2 fruit fly cellular contexts compared by ENCODE assay signal in the genomic region with DNA sequence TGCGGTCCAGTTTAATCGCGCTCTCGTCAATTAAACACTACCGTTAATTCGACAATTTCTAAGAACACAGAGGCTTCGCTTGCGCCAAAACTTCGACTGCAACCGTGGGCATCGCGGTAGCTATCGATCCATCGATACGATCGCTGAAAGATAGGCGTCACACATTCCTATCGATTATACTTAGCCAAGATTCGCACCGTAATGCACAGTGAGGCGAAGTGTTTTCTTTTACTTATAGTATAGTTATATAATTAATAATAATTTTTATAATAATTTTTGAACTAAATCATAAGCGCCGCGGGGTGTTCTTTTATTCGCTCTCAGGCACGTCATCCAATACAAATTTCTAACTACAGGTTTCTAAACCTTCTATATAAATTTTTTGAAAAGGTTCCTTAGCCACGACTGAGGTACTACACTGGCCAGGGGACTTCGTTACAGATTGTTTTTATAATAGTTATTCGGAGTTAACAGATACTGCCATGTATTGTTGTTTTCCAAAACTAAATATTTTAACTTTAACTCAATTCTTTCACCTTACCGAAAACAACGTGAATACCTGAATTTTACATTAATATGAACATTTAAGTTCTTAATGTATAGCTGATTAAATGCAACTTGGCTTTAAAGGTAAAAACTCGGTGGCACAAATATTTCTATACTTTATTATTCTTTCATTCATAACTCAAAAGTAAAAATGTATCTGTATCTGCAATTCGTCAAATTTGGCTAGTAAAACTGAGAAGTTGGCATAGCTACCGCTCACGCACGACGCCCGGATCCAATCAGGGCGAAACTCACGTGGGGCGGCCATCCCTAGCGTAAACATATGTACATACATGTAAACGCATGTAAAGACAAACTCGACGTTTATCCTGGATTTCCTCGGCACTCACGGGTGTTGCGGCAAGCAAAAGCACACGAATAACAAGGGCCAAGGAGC.
TF ChIP-seq lines count a peak whose summit lies in the region.

A gene (minus strand): TSS at position 102 of the 943 bp plus-strand sequence.
A gene (plus strand): TSS at position 494 of the 943 bp plus-strand sequence.

TF ChIP-seq in whole organism, embryonic, 481 proteins besides CTCF, POLR2A, EP300 and RAD21 (continued from another document and continues in another):
- no peak for TF ChIP-seq gcm2 (GFP tag; optimal IDR thresholded peaks at IDR 0.05; lab: Kevin White, UChicago)
- peak; percentile 72 for TF ChIP-seq Xrp1 (GFP tag; IDR thresholded peaks at IDR 0.05; lab: Robert Waterston, UW)
- no peak for TF ChIP-seq insv (GFP tag; optimal IDR thresholded peaks at IDR 0.05; lab: Kevin White, UChicago)
- peak; percentile 49; the same call in 1 of the 2 replicates for TF ChIP-seq Taf1 (GFP tag; IDR thresholded peaks at IDR 0.05; lab: Robert Waterston, UW)
- no peak for TF ChIP-seq CHES-1-like (GFP tag; optimal IDR thresholded peaks at IDR 0.05; lab: Kevin White, UChicago)
- no peak for TF ChIP-seq so (GFP tag; IDR thresholded peaks at IDR 0.05; lab: Robert Waterston, UW)
- peak; percentile 38; the same call in 1 of the 2 replicates for TF ChIP-seq CG10959 (GFP tag; IDR thresholded peaks at IDR 0.05; lab: Robert Waterston, UW)
- no peak for TF ChIP-seq Kr (GFP tag; optimal IDR thresholded peaks at IDR 0.05; lab: Kevin White, UChicago)
- peak; percentile 94 for TF ChIP-seq vnd (GFP tag; IDR thresholded peaks at IDR 0.05; lab: Robert Waterston, UW; ENCODE audit: partially characterized antibody)
- TF ChIP-seq tup (GFP tag; optimal IDR thresholded peaks at IDR 0.05; lab: Kevin White, UChicago): peak; percentile 14
- peak in 1 of 2 experiments; percentile 26 for TF ChIP-seq chif (GFP tag; optimal IDR thresholded peaks at IDR 0.05; lab: Kevin White, UChicago)
- peak; percentile 88 for TF ChIP-seq Sry-δ (GFP tag; optimal IDR thresholded peaks at IDR 0.05; lab: Kevin White, UChicago)
- TF ChIP-seq bsh (GFP tag; optimal IDR thresholded peaks at IDR 0.05; lab: Kevin White, UChicago): peak in 1 of 2 experiments; percentile 51
- TF ChIP-seq D (optimal IDR thresholded peaks at IDR 0.05; lab: Kevin White, UChicago): no peak
- TF ChIP-seq D (GFP tag; optimal IDR thresholded peaks at IDR 0.05; lab: Kevin White, UChicago): no peak
- TF ChIP-seq Dfd (GFP tag; optimal IDR thresholded peaks at IDR 0.05; lab: Kevin White, UChicago): no peak
- TF ChIP-seq CG4730 (GFP tag; IDR thresholded peaks at IDR 0.05; lab: Robert Waterston, UW): 0 out of 2 replicates have a peak, but pooled peaks have one; percentile 23
- no peak for TF ChIP-seq Trl (optimal IDR thresholded peaks at IDR 0.05; lab: Kevin White, UChicago)
- no peak for TF ChIP-seq Trl (GFP tag; optimal IDR thresholded peaks at IDR 0.05; lab: Kevin White, UChicago)
- peak; percentile 89 for TF ChIP-seq CG14860 (GFP tag; IDR thresholded peaks at IDR 0.05; lab: Robert Waterston, UW; ENCODE audit: partially characterized antibody)
- TF ChIP-seq cwo (GFP tag; optimal IDR thresholded peaks at IDR 0.05; lab: Kevin White, UChicago): no peak
- TF ChIP-seq CG8290 (GFP tag; optimal IDR thresholded peaks at IDR 0.05; lab: Kevin White, UChicago): no peak
- TF ChIP-seq CG8290 (tag; optimal IDR thresholded peaks at IDR 0.05; lab: Kevin White, UChicago): no peak
- no peak for TF ChIP-seq CG6254 (GFP tag; optimal IDR thresholded peaks at IDR 0.05; lab: Kevin White, UChicago)
- 0 out of 3 replicates have a peak, but pooled peaks have one; percentile 48 for TF ChIP-seq CG2889 (GFP tag; IDR thresholded peaks at IDR 0.05; lab: Robert Waterston, UW)
- TF ChIP-seq chm (GFP tag; IDR thresholded peaks at IDR 0.05; lab: Robert Waterston, UW): no peak
- TF ChIP-seq CG6683 (GFP tag; optimal IDR thresholded peaks at IDR 0.05; lab: Kevin White, UChicago): no peak
- TF ChIP-seq CG7786 (GFP tag; optimal IDR thresholded peaks at IDR 0.05; lab: Kevin White, UChicago): no peak
- TF ChIP-seq usp (GFP tag; optimal IDR thresholded peaks at IDR 0.05; lab: Kevin White, UChicago): no peak
- no peak for TF ChIP-seq CG31388 (GFP tag; optimal IDR thresholded peaks at IDR 0.05; lab: Kevin White, UChicago)
- no peak for TF ChIP-seq CG5180 (GFP tag; optimal IDR thresholded peaks at IDR 0.05; lab: Kevin White, UChicago)
- TF ChIP-seq eve (GFP tag; optimal IDR thresholded peaks at IDR 0.05; lab: Kevin White, UChicago): no peak
- peak; percentile 77 for TF ChIP-seq CG32772 (GFP tag; IDR thresholded peaks at IDR 0.05; lab: Robert Waterston, UW)
- no peak for TF ChIP-seq dan (GFP tag; IDR thresholded peaks at IDR 0.05; lab: Robert Waterston, UW)
- no peak for TF ChIP-seq CG6854 (GFP tag; optimal IDR thresholded peaks at IDR 0.05; lab: Kevin White, UChicago)
- TF ChIP-seq NC2β (GFP tag; optimal IDR thresholded peaks at IDR 0.05; lab: Kevin White, UChicago): no peak
- peak; percentile 95 for TF ChIP-seq mld (GFP tag; IDR thresholded peaks at IDR 0.05; lab: Robert Waterston, UW; ENCODE audit: partially characterized antibody)
- peak; percentile 93 for TF ChIP-seq knrl (GFP tag; IDR thresholded peaks at IDR 0.05; lab: Robert Waterston, UW; ENCODE audit: partially characterized antibody)
- peak; percentile 77 for TF ChIP-seq pzg (GFP tag; optimal IDR thresholded peaks at IDR 0.05; lab: Kevin White, UChicago)
- no peak for TF ChIP-seq NC2α (GFP tag; optimal IDR thresholded peaks at IDR 0.05; lab: Kevin White, UChicago)
- no peak for TF ChIP-seq CG18011 (GFP tag; optimal IDR thresholded peaks at IDR 0.05; lab: Kevin White, UChicago)
- TF ChIP-seq CG32767 (GFP tag; IDR thresholded peaks at IDR 0.05; lab: Robert Waterston, UW): no peak
- peak; percentile 74 for TF ChIP-seq ase (GFP tag; IDR thresholded peaks at IDR 0.05; lab: Robert Waterston, UW)
- no peak for TF ChIP-seq exex (tag; optimal IDR thresholded peaks at IDR 0.05; lab: Kevin White, UChicago)
- TF ChIP-seq Antp (GFP tag; optimal IDR thresholded peaks at IDR 0.05; lab: Kevin White, UChicago): peak; percentile 24
- TF ChIP-seq C15 (GFP tag; IDR thresholded peaks at IDR 0.05; lab: Robert Waterston, UW): 0 out of 3 replicates have a peak, but pooled peaks have one; percentile 31
- TF ChIP-seq HLH4C (GFP tag; IDR thresholded peaks at IDR 0.05; lab: Robert Waterston, UW; ENCODE audit: partially characterized antibody): peak; percentile 90
- TF ChIP-seq sqz (GFP tag; optimal IDR thresholded peaks at IDR 0.05; lab: Kevin White, UChicago): no peak
- TF ChIP-seq CG10274 (GFP tag; optimal IDR thresholded peaks at IDR 0.05; lab: Kevin White, UChicago): no peak
- TF ChIP-seq h (optimal IDR thresholded peaks at IDR 0.05; lab: Kevin White, UChicago): no peak
- no peak for TF ChIP-seq CG4854 (GFP tag; optimal IDR thresholded peaks at IDR 0.05; lab: Kevin White, UChicago)
- peak; percentile 27; the same call in 1 of the 2 replicates for TF ChIP-seq wor (GFP tag; IDR thresholded peaks at IDR 0.05; lab: Robert Waterston, UW)
- peak; percentile 45; the same call in 2 of the 3 replicates for TF ChIP-seq B-H1 (GFP tag; IDR thresholded peaks at IDR 0.05; lab: Robert Waterston, UW)
- TF ChIP-seq nerfin-2 (GFP tag; IDR thresholded peaks at IDR 0.05; lab: Robert Waterston, UW; ENCODE audit: partially characterized antibody): peak; percentile 90
- TF ChIP-seq CG2116 (GFP tag; optimal IDR thresholded peaks at IDR 0.05; lab: Kevin White, UChicago): peak; percentile 98
- no peak for TF ChIP-seq Elba2 (GFP tag; optimal IDR thresholded peaks at IDR 0.05; lab: Kevin White, UChicago)
- TF ChIP-seq CG7928 (GFP tag; optimal IDR thresholded peaks at IDR 0.05; lab: Kevin White, UChicago): peak; percentile 1
- no peak for TF ChIP-seq CG8359 (GFP tag; optimal IDR thresholded peaks at IDR 0.05; lab: Kevin White, UChicago; ENCODE audit: borderline replicate concordance)

TF ChIP-seq in whole organism, prepupa, 60 proteins besides CTCF, POLR2A, EP300 and RAD21 (continued from another document):
- TF ChIP-seq CG6276 (GFP tag; optimal IDR thresholded peaks at IDR 0.05; lab: Kevin White, UChicago): no peak
- TF ChIP-seq dac (GFP tag; optimal IDR thresholded peaks at IDR 0.05; lab: Kevin White, UChicago): no peak
- TF ChIP-seq CG11762 (GFP tag; optimal IDR thresholded peaks at IDR 0.05; lab: Kevin White, UChicago; ENCODE audit: insufficient read depth): no peak
- no peak for TF ChIP-seq CG15336 (GFP tag; IDR thresholded peaks at IDR 0.05; lab: Robert Waterston, UW)
- no peak for TF ChIP-seq ss (GFP tag; optimal IDR thresholded peaks at IDR 0.05; lab: Kevin White, UChicago)
- TF ChIP-seq CG8632 (GFP tag; optimal IDR thresholded peaks at IDR 0.05; lab: Kevin White, UChicago): no peak
- peak; percentile 41 for TF ChIP-seq CG34406 (GFP tag; optimal IDR thresholded peaks at IDR 0.05; lab: Kevin White, UChicago)
- TF ChIP-seq esn (GFP tag; optimal IDR thresholded peaks at IDR 0.05; lab: Kevin White, UChicago): peak; percentile 48
- peak; percentile 67 for TF ChIP-seq CG10631 (GFP tag; optimal IDR thresholded peaks at IDR 0.05; lab: Kevin White, UChicago)
- TF ChIP-seq Sox14 (GFP tag; optimal IDR thresholded peaks at IDR 0.05; lab: Kevin White, UChicago): no peak
- TF ChIP-seq Blimp-1 (GFP tag; optimal IDR thresholded peaks at IDR 0.05; lab: Kevin White, UChicago): no peak
TF ChIP-seq in whole organism, prepupa: peak in this region for 19.
